Worm (Caenorhabditis elegans) whole organism, L4/young adult: ENCODE data around the gene srpa-68.

Source experiments
- W03F9.2 ChIP-seq: fragments of 150-350 bp; optimal IDR thresholded peaks from 2 replicates; lab custom pipeline; 2014; ENCODE audit warnings: missing biosample characterization, missing genetic modification characterization
- dao-5 ChIP-seq: sonication (generic microtip); optimal IDR thresholded peaks from 2 replicates; lab custom pipeline; 2016; ENCODE audit warnings: missing genotype, missing genetic modification characterization, moderate library complexity, missing compliant biosample characterization
- him-1 ChIP-seq: sonication (generic microtip); optimal IDR thresholded peaks from 2 replicates; lab custom pipeline; 2016; ENCODE audit warnings: missing genotype, missing genetic modification reagents, missing genetic modification characterization, missing compliant biosample characterization

The srpa-68 gene

DNA sequence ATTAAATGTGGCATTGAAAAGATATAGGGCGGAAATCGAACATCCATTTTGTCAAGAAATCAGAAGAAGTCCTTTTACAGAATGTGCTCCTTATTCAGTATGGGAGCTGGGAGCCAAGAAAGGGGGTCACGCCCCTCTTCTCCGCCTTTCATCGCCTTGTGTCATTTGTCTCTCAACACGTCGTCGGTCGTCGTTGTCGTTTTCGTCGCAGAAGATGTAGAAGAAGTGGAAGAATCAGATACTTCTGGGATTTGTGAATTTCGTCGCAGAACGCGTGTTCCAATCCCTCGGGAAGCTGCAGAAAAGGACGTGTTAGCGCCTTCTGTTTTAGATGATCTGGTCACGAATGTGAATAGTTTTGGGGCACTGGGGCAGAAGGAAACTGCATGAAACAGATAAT lies 14.5 kb downstream of the srpa-68 start, which contains the start of gene bnc-1:
bnc-1 (minus strand) TSS at position 101 of the 400 bp plus-strand sequence.
- no peak for TF ChIP-seq dao-5
- TF ChIP-seq W03F9.2 (tag; lab: Kevin White, UChicago), result no peak
- TF ChIP-seq him-1 (tag; lab: Kevin White, UChicago), result no peak

DNA sequence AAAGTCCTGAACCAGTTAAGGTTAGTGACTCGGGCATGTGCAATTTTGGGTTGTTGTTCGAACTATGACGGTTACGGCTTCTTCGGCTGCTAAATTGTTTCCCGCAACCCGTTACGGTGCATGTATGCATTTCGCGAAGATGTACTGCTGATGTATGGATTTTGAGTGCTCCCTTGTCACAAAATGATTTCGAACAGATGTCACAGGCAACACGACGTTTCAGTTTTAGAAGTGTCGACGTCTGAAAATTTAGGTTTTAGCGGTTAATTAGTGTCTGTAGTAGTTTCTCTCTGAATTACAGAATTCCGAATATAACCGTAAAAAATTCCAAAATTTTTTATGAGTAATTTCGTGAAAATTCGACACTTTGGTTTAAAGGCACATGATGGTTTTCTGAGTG lies 15.7 kb downstream of the srpa-68 start:
- TF ChIP-seq dao-5 (no peak), him-1 (tag; lab: Kevin White, UChicago) (no peak), W03F9.2 (tag; lab: Kevin White, UChicago) (no peak)

DNA sequence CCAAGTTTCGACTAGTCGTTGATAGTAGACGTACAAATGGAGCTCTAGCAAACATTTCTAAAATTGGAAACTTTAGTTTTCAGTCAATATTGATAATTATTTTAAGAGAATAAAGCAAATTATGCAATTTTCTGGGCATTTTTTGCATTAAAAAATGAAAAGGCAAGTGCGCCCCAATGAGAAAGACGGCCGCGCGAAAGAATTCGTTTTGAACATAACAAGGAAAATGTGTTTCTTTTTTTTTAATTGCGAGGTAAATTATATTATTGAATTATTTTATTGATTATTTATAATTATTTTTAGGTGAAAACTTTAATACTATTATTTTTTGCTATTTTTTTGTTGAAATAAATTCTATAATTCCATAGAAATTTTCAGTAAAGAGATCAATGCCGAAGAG lies 20.0 kb downstream of the srpa-68 start, which contains the start of the genes tsfm-1 and capg-2:
tsfm-1 (minus strand) TSS at position 57 of the 400 bp plus-strand sequence.
capg-2 (plus strand) TSS at position 379 of the 400 bp plus-strand sequence.
- TF ChIP-seq W03F9.2 (tag; lab: Kevin White, UChicago), result peak; percentile 19
- TF ChIP-seq dao-5, result no peak

ce11 chrV:12269272-12269767 lies 22.1 kb downstream of the srpa-68 start, which contains the start of gene twk-24:
Gene twk-24, minus strand, starts transcription at chrV:12269322.
- TF ChIP-seq him-1 (tag; lab: Kevin White, UChicago), result no peak
- TF ChIP-seq dao-5, result no peak
- TF ChIP-seq W03F9.2 (tag; lab: Kevin White, UChicago), result no peak

- TF ChIP-seq dao-5 (no peak), W03F9.2 (tag; lab: Kevin White, UChicago) (no peak), him-1 (tag; lab: Kevin White, UChicago) (no peak)
Measured at ce11 chrV:12263723-12264122, 27.7 kb downstream of the srpa-68 start, which contains the start of gene ssp-35. Gene ssp-35, minus strand, starts transcription at chrV:12263823.

DNA sequence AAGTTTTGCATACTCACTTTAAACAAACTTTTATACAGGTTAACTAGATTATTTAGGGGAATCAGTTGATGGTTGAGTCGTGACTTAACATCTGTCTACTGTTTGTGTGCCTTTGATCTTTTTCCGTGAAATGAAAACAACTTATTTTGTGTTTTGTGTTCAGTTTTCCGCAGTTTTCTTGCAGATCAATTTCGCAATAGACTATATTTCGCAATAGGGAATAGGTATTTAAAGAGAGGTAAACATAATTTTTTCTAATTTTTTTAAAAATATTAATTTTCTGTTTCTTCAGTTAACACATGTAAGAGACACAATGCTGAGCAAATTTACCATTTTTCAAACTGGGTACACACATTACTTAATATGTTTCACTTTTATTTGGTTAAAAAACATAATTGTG lies 30.1 kb downstream of the srpa-68 start, which contains the start of gene tbb-6:
tbb-6 (plus strand) TSS at position 155 of the 400 bp plus-strand sequence.
- TF ChIP-seq dao-5 (no peak), W03F9.2 (tag; lab: Kevin White, UChicago) (no peak), him-1 (tag; lab: Kevin White, UChicago) (no peak)

- no peak for TF ChIP-seq W03F9.2 (tag; lab: Kevin White, UChicago)
- TF ChIP-seq dao-5, result no peak
- no peak for TF ChIP-seq him-1 (tag; lab: Kevin White, UChicago)
Measured at ce11 chrV:12258922-12259321, 32.5 kb downstream of the srpa-68 start, which contains the start of gene ugt-56. Gene ugt-56, plus strand, starts transcription at chrV:12258982.

- no peak for TF ChIP-seq W03F9.2 (tag; lab: Kevin White, UChicago)
- TF ChIP-seq him-1 (tag; lab: Kevin White, UChicago), result no peak
- TF ChIP-seq dao-5, result no peak
Measured at ce11 chrV:12256398-12256797, 35.1 kb downstream of the srpa-68 start, which contains the start of gene ugt-55. Gene ugt-55, plus strand, starts transcription at chrV:12256698.

- TF ChIP-seq dao-5 (no peak), him-1 (tag; lab: Kevin White, UChicago) (no peak), W03F9.2 (tag; lab: Kevin White, UChicago) (no peak)
Measured at ce11 chrV:12255343-12255742, 36.1 kb downstream of the srpa-68 start, which contains the start of gene T04H1.12. Gene T04H1.12, plus strand, starts transcription at chrV:12255643.

ce11 chrV:12252272-12252671 lies 39.2 kb downstream of the srpa-68 start, which contains the start of gene lrx-1:
Gene lrx-1, plus strand, starts transcription at chrV:12252572.
- no peak for TF ChIP-seq him-1 (tag; lab: Kevin White, UChicago)
- no peak for TF ChIP-seq W03F9.2 (tag; lab: Kevin White, UChicago)
- no peak for TF ChIP-seq dao-5

- TF ChIP-seq dao-5 (no peak), him-1 (tag; lab: Kevin White, UChicago) (no peak), W03F9.2 (tag; lab: Kevin White, UChicago) (no peak)
Measured at ce11 chrV:12251041-12251440, 40.4 kb downstream of the srpa-68 start, which contains the start of gene T04H1.5. Gene T04H1.5, plus strand, starts transcription at chrV:12251341.

DNA sequence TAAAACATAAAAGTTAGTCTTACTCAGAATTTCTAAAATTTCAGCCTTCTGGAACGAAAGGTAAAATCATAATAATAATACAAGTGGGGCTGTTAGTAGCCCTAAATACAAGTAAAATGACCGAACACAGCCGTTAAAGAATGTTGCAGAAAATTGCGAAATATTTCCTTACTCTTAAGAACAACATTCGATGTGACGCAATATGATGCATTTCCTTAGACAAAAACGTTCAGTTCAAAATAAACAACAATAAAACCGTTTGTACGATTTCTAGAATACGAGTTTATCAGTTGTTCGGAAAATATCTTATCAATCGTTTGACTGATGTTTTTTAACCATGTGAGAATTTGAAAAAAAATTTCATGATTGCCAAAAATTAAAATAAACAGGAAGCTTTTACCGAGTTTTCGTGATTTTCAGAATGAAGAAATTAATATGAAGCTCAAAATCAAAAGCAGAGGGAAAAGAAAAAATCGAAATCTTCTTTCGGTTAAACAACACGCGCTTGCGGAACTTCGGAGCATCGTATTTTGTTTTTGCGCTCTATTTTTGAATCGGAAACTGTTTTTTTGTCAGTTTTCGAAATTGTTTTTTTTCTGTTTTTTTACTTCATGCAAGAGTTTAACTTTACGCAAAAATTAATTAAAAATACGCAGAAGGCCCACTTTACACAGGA lies 45.5 kb downstream of the srpa-68 start:
- TF ChIP-seq dao-5 (no peak), W03F9.2 (tag; lab: Kevin White, UChicago) (no peak), him-1 (tag; lab: Kevin White, UChicago) (no peak)

ce11 chrV:12244980-12245742 lies 46.3 kb downstream of the srpa-68 start, which contains the start of the genes T04H1.13, slfl-5 and rad-50:
Gene T04H1.13, minus strand, starts transcription at chrV:12245030.
Gene slfl-5, minus strand, starts transcription at chrV:12245044.
Gene rad-50, plus strand, starts transcription at chrV:12245646.
- TF ChIP-seq him-1 (tag; lab: Kevin White, UChicago), result no peak
- TF ChIP-seq W03F9.2 (tag; lab: Kevin White, UChicago), result no peak
- no peak for TF ChIP-seq dao-5
